Fruit fly (Drosophila melanogaster) whole organism, embryonic: ENCODE data around the gene sdt.

Source experiments
- Atf6 ChIP-seq: fragments of 200-800 bp; sonication (Bioruptor generic); IDR thresholded peaks from 2 replicates; pipeline ENCODE4 v1.3.6; 2022; ENCODE audit warnings: missing biosample characterization, missing genetic modification characterization
- CG10147 ChIP-seq: fragments of 200-800 bp; sonication (Bioruptor generic); optimal IDR thresholded peaks from 2 replicates; lab custom pipeline; 2019; ENCODE audit warnings: missing biosample characterization, mild to moderate bottlenecking, missing genetic modification characterization, moderate library complexity
- CG11085 ChIP-seq: fragments of 200-800 bp; sonication (Bioruptor generic); IDR thresholded peaks from 2 replicates; pipeline ENCODE4 v1.3.6; 2022; ENCODE audit warnings: missing biosample characterization, missing genetic modification characterization
- CG13624 ChIP-seq: fragments of 200-800 bp; sonication (Bioruptor generic); optimal IDR thresholded peaks from 2 replicates; lab custom pipeline; 2016; ENCODE audit warnings: missing biosample characterization, missing genetic modification characterization
- CG15696 ChIP-seq: fragments of 200-800 bp; sonication (Bioruptor generic); optimal IDR thresholded peaks from 2 replicates; lab custom pipeline; 2019; ENCODE audit warnings: missing biosample characterization, mild to moderate bottlenecking, missing genetic modification characterization, moderate library complexity
- CG1603 ChIP-seq: fragments of 200-800 bp; sonication (Bioruptor generic); optimal IDR thresholded peaks from 2 replicates; lab custom pipeline; 2019; ENCODE audit warnings: missing biosample characterization, mild to moderate bottlenecking, missing genetic modification characterization, moderate library complexity
- CG17361 ChIP-seq: fragments of 200-800 bp; sonication (Bioruptor generic); IDR thresholded peaks from 3 replicates; pipeline ENCODE4 v1.3.6; 2022; ENCODE audit warnings: missing biosample characterization, missing genetic modification characterization
- CG17568 ChIP-seq: fragments of 200-800 bp; sonication (Bioruptor generic); optimal IDR thresholded peaks from 2 replicates; lab custom pipeline; 2018; ENCODE audit warnings: missing biosample characterization, mild to moderate bottlenecking, missing genetic modification characterization, moderate library complexity
- CG17829 ChIP-seq: fragments of 200-800 bp; optimal IDR thresholded peaks from 2 replicates; lab custom pipeline; 2019; ENCODE audit warnings: missing biosample characterization, mild to moderate bottlenecking, missing genetic modification characterization, moderate library complexity
- CG17912 ChIP-seq: fragments of 200-800 bp; sonication (Bioruptor generic); optimal IDR thresholded peaks from 2 replicates; lab custom pipeline; 2018; ENCODE audit warnings: missing biosample characterization, mild to moderate bottlenecking, missing genetic modification characterization
- CG18619 ChIP-seq: fragments of 200-800 bp; sonication (Bioruptor generic); optimal IDR thresholded peaks from 3 replicates; lab custom pipeline; 2017; ENCODE audit warnings: missing biosample characterization, mild to moderate bottlenecking, missing genetic modification characterization
- CG2875 ChIP-seq: fragments of 200-800 bp; sonication (Bioruptor generic); optimal IDR thresholded peaks from 2 replicates; lab custom pipeline; 2017; ENCODE audit warnings: missing biosample characterization, mild to moderate bottlenecking, missing genetic modification characterization, missing genetic modification reagents
- CG30020 ChIP-seq: fragments of 200-800 bp; optimal IDR thresholded peaks from 2 replicates; lab custom pipeline; 2019; ENCODE audit warnings: missing biosample characterization, mild to moderate bottlenecking, missing genetic modification characterization, moderate library complexity
- CG34224 ChIP-seq: fragments of 200-800 bp; sonication (Bioruptor generic); IDR thresholded peaks from 3 replicates; pipeline ENCODE4 v1.3.6; 2022; ENCODE audit warnings: missing biosample characterization, missing genetic modification characterization; ENCODE audit not compliant: partially characterized antibody
- CG3995 ChIP-seq: fragments of 200-800 bp; sonication (Bioruptor generic); optimal IDR thresholded peaks from 3 replicates; lab custom pipeline; 2016; ENCODE audit warnings: missing biosample characterization, missing genetic modification characterization
- CG4282 ChIP-seq: fragments of 200-800 bp; sonication (Bioruptor generic); optimal IDR thresholded peaks from 2 replicates; lab custom pipeline; 2016; ENCODE audit warnings: missing biosample characterization, missing genetic modification characterization
- CG4820 ChIP-seq: fragments of 200-800 bp; sonication (Bioruptor generic); optimal IDR thresholded peaks from 3 replicates; lab custom pipeline; 2016; ENCODE audit warnings: missing biosample characterization, missing genetic modification characterization
- CG6765 ChIP-seq: fragments of 200-800 bp; sonication (Bioruptor generic); optimal IDR thresholded peaks from 3 replicates; lab custom pipeline; 2017; ENCODE audit warnings: missing biosample characterization, mild to moderate bottlenecking, missing genetic modification characterization
- CG8924 ChIP-seq: fragments of 200-800 bp; optimal IDR thresholded peaks from 3 replicates; lab custom pipeline; 2019; ENCODE audit warnings: missing biosample characterization, mild to moderate bottlenecking, missing genetic modification characterization, moderate library complexity
- CG9797 ChIP-seq: fragments of 200-800 bp; sonication (Bioruptor generic); optimal IDR thresholded peaks from 3 replicates; lab custom pipeline; 2018; ENCODE audit warnings: missing biosample characterization, mild to moderate bottlenecking, missing genetic modification characterization
- CkIIα-i1 ChIP-seq: fragments of 200-800 bp; sonication (Bioruptor generic); IDR thresholded peaks from 2 replicates; pipeline ENCODE4 v1.3.6; 2022; ENCODE audit warnings: missing biosample characterization, missing genetic modification characterization
- D ChIP-seq, 2 experiments: fragments of 200-800 bp in 1 of 2; fragments of >200 bp in 1 of 2; sonication (Bioruptor generic) in 1 of 2; optimal IDR thresholded peaks; 2 replicates in 1 of 2; 3 replicates in 1 of 2; lab custom pipeline; 2017; ENCODE audit warnings: mild to moderate bottlenecking in 1 of 2, missing biosample characterization in 1 of 2, missing genetic modification characterization in 1 of 2, missing genetic modification reagents in 1 of 2
- H15 ChIP-seq: fragments of 200-800 bp; sonication (Bioruptor generic); IDR thresholded peaks from 3 replicates; pipeline ENCODE4 v1.3.6; 2022; ENCODE audit warnings: missing biosample characterization, missing genetic modification characterization
- HHEX ChIP-seq: fragments of 200-800 bp; sonication (Bioruptor generic); optimal IDR thresholded peaks from 3 replicates; lab custom pipeline; 2017; ENCODE audit warnings: missing biosample characterization, mild to moderate bottlenecking, missing genetic modification characterization, missing genetic modification reagents
- HLH54F ChIP-seq: fragments of 200-800 bp; sonication (Bioruptor generic); optimal IDR thresholded peaks from 3 replicates; lab custom pipeline; 2016; ENCODE audit warnings: missing biosample characterization, missing genetic modification characterization
- Hmx ChIP-seq: fragments of 200-800 bp; sonication (Bioruptor generic); optimal IDR thresholded peaks from 2 replicates; lab custom pipeline; 2016; ENCODE audit warnings: missing biosample characterization, missing genetic modification characterization
- Jarid2 ChIP-seq: fragments of 200-800 bp; sonication (Bioruptor generic); optimal IDR thresholded peaks from 3 replicates; lab custom pipeline; 2017; ENCODE audit warnings: mild to moderate bottlenecking, missing biosample characterization, missing genetic modification reagents, missing genetic modification characterization
- Lpt ChIP-seq: fragments of >200 bp; optimal IDR thresholded peaks from 2 replicates; lab custom pipeline; 2018; ENCODE audit warnings: missing biosample characterization, missing genetic modification characterization
- MBD-R2 ChIP-seq: fragments of 200-800 bp; sonication (Bioruptor generic); IDR thresholded peaks from 2 replicates; pipeline ENCODE4 v1.3.6; 2022; ENCODE audit warnings: missing biosample characterization, missing genetic modification characterization
- NC2α ChIP-seq: fragments of 200-800 bp; sonication (Bioruptor generic); optimal IDR thresholded peaks from 2 replicates; lab custom pipeline; 2016; ENCODE audit warnings: missing biosample characterization, missing genetic modification characterization
- Rx ChIP-seq: fragments of 200-800 bp; sonication (Bioruptor generic); IDR thresholded peaks from 2 replicates; pipeline ENCODE4 v1.3.6; 2022; ENCODE audit warnings: missing biosample characterization, missing genetic modification characterization
- Six4 ChIP-seq: fragments of 200-800 bp; sonication (Bioruptor generic); optimal IDR thresholded peaks from 2 replicates; lab custom pipeline; 2016; ENCODE audit warnings: missing biosample characterization, missing genetic modification characterization
- Sry-δ ChIP-seq: fragments of 200-800 bp; sonication (Bioruptor generic); optimal IDR thresholded peaks from 2 replicates; lab custom pipeline; 2016; ENCODE audit warnings: missing biosample characterization, missing genetic modification characterization
- Vsx1 ChIP-seq: fragments of 200-800 bp; sonication (Bioruptor generic); optimal IDR thresholded peaks from 2 replicates; lab custom pipeline; 2017; ENCODE audit warnings: missing biosample characterization, mild to moderate bottlenecking, missing genetic modification characterization, missing genetic modification reagents
- Xbp1 ChIP-seq: fragments of 200-800 bp; sonication (Bioruptor generic); optimal IDR thresholded peaks from 3 replicates; lab custom pipeline; 2016; ENCODE audit warnings: missing biosample characterization, mild to moderate bottlenecking, missing genetic modification characterization
- abd-A ChIP-seq: fragments of 200-800 bp; sonication (Bioruptor generic); optimal IDR thresholded peaks from 3 replicates; lab custom pipeline; 2019; ENCODE audit warnings: missing biosample characterization, mild to moderate bottlenecking, missing genetic modification characterization, moderate library complexity
- chif ChIP-seq, 2 experiments: fragments of 200-800 bp; sonication (Bioruptor generic); optimal IDR thresholded peaks; 3 replicates each; lab custom pipeline; 2016; ENCODE audit warnings: missing biosample characterization in 2 of 2, missing genetic modification characterization in 2 of 2
- crol ChIP-seq: fragments of 200-800 bp; sonication (Bioruptor generic); IDR thresholded peaks from 2 replicates; pipeline ENCODE4 v1.3.6; 2022; ENCODE audit warnings: missing biosample characterization, missing genetic modification characterization
- fru ChIP-seq: fragments of >200 bp; optimal IDR thresholded peaks from 2 replicates; lab custom pipeline; 2017
- gsb-n ChIP-seq: fragments of 200-800 bp; sonication (Bioruptor generic); optimal IDR thresholded peaks from 3 replicates; lab custom pipeline; 2018; ENCODE audit warnings: missing biosample characterization, mild to moderate bottlenecking, missing genetic modification characterization
- her ChIP-seq: fragments of 200-800 bp; sonication (Bioruptor generic); optimal IDR thresholded peaks from 2 replicates; lab custom pipeline; 2016; ENCODE audit warnings: missing biosample characterization, missing genetic modification characterization
- insv ChIP-seq, 2 experiments: fragments of 200-800 bp; sonication (Bioruptor generic); optimal IDR thresholded peaks; 3 replicates each; lab custom pipeline; 2016 to 2018; ENCODE audit warnings: missing biosample characterization in 2 of 2, missing genetic modification characterization in 2 of 2
- jumu ChIP-seq: fragments of 200-800 bp; sonication (Bioruptor generic); optimal IDR thresholded peaks from 3 replicates; lab custom pipeline; 2016; ENCODE audit warnings: missing biosample characterization, missing genetic modification characterization
- nerfin-1 ChIP-seq: fragments of 200-800 bp; sonication (Bioruptor generic); optimal IDR thresholded peaks from 3 replicates; lab custom pipeline; 2019; ENCODE audit warnings: missing biosample characterization, mild to moderate bottlenecking, missing genetic modification characterization, moderate library complexity
- nmo ChIP-seq: fragments of 200-800 bp; sonication (Bioruptor generic); optimal IDR thresholded peaks from 2 replicates; lab custom pipeline; 2018; ENCODE audit warnings: missing biosample characterization, mild to moderate bottlenecking, missing genetic modification characterization, moderate library complexity
- pum ChIP-seq: fragments of 200-800 bp; sonication (Bioruptor generic); optimal IDR thresholded peaks from 2 replicates; lab custom pipeline; 2016; ENCODE audit warnings: missing biosample characterization, missing genetic modification characterization
- pzg ChIP-seq: fragments of 200-800 bp; sonication (Bioruptor generic); optimal IDR thresholded peaks from 3 replicates; lab custom pipeline; 2018; ENCODE audit warnings: missing biosample characterization, mild to moderate bottlenecking, missing genetic modification characterization, moderate library complexity
- repo ChIP-seq: fragments of 200-800 bp; sonication (Bioruptor generic); optimal IDR thresholded peaks from 2 replicates; lab custom pipeline; 2016; ENCODE audit warnings: missing biosample characterization, missing genetic modification characterization
- row ChIP-seq: fragments of 200-800 bp; sonication (Bioruptor generic); IDR thresholded peaks from 3 replicates; pipeline ENCODE4 v1.3.6; 2022; ENCODE audit warnings: missing biosample characterization, missing genetic modification characterization
- sima ChIP-seq: fragments of 200-800 bp; sonication (Bioruptor generic); optimal IDR thresholded peaks from 2 replicates; lab custom pipeline; 2016; ENCODE audit warnings: missing biosample characterization, missing genetic modification characterization
- sna ChIP-seq: fragments of 200-800 bp; sonication (Bioruptor generic); IDR thresholded peaks from 2 replicates; pipeline ENCODE4 v1.3.6; 2022; ENCODE audit warnings: missing biosample characterization, missing genetic modification characterization; ENCODE audit not compliant: partially characterized antibody
- trem ChIP-seq: fragments of 200-800 bp; optimal IDR thresholded peaks from 3 replicates; lab custom pipeline; 2019; ENCODE audit warnings: missing biosample characterization, mild to moderate bottlenecking, missing genetic modification characterization, moderate library complexity

The sdt gene

dm6 chrX:8142067-8142462 lies 36.3 kb upstream of the sdt start, which contains the start of gene Smox (continued):
- peak; percentile 48 for TF ChIP-seq CG3995
- peak; percentile 15 for TF ChIP-seq gsb-n (tag; lab: Kevin White, UChicago)
- TF ChIP-seq Jarid2 (GFP tag; lab: Kevin White, UChicago): no peak
- no peak for TF ChIP-seq CkIIα-i1 (GFP tag; lab: Robert Waterston, UW)
- no peak for TF ChIP-seq CG15696 (tag; lab: Kevin White, UChicago)
- no peak for TF ChIP-seq HLH54F (GFP tag; lab: Kevin White, UChicago)
- no peak for TF ChIP-seq CG34224 (GFP tag; lab: Robert Waterston, UW)
- TF ChIP-seq Atf6 (GFP tag; lab: Robert Waterston, UW): no peak
- no peak for TF ChIP-seq NC2α (GFP tag; lab: Kevin White, UChicago)
- TF ChIP-seq CG6765: no peak
- no peak for TF ChIP-seq Six4 (GFP tag; lab: Kevin White, UChicago)
- no peak for TF ChIP-seq D (optimal IDR thresholded peaks at IDR 0.05; lab: Kevin White, UChicago)
- no peak for TF ChIP-seq D (GFP tag; optimal IDR thresholded peaks at IDR 0.05; lab: Kevin White, UChicago)
- no peak for TF ChIP-seq H15 (GFP tag; lab: Robert Waterston, UW)
- no peak for TF ChIP-seq CG11085 (GFP tag; lab: Robert Waterston, UW)
- TF ChIP-seq CG9797 (GFP tag; lab: Kevin White, UChicago): peak; percentile 97
- no peak for TF ChIP-seq CG4820
- no peak for TF ChIP-seq repo
- no peak for TF ChIP-seq Xbp1
- no peak for TF ChIP-seq insv (GFP tag; optimal IDR thresholded peaks at IDR 0.05; lab: Kevin White, UChicago)
- TF ChIP-seq Hmx (GFP tag; lab: Kevin White, UChicago): no peak
- TF ChIP-seq pum (GFP tag; lab: Kevin White, UChicago): no peak
- TF ChIP-seq nmo: peak; percentile 23
- TF ChIP-seq sima (GFP tag; lab: Kevin White, UChicago): no peak
- peak; percentile 21 for TF ChIP-seq CG17829 (tag; lab: Kevin White, UChicago)
- TF ChIP-seq Lpt (GFP tag; lab: Kevin White, UChicago): no peak
- TF ChIP-seq chif (GFP tag; optimal IDR thresholded peaks at IDR 0.05; lab: Kevin White, UChicago): no peak
- TF ChIP-seq CG2875 (GFP tag; lab: Kevin White, UChicago): no peak
- no peak for TF ChIP-seq Rx
- no peak for TF ChIP-seq CG17568 (GFP tag; lab: Kevin White, UChicago)
- no peak for TF ChIP-seq Vsx1 (GFP tag; lab: Kevin White, UChicago)
- TF ChIP-seq CG4282: no peak
- TF ChIP-seq her (GFP tag; lab: Kevin White, UChicago): no peak
- no peak for TF ChIP-seq CG17361 (GFP tag; lab: Robert Waterston, UW)
- no peak for TF ChIP-seq abd-A (tag; lab: Kevin White, UChicago)
- TF ChIP-seq trem: peak; percentile 39
- TF ChIP-seq nerfin-1: no peak
- no peak for TF ChIP-seq CG18619
- TF ChIP-seq CG30020 (tag; lab: Kevin White, UChicago): peak; percentile 19
- TF ChIP-seq CG17912: no peak
- no peak for TF ChIP-seq sna (GFP tag; lab: Robert Waterston, UW)
- no peak for TF ChIP-seq jumu (GFP tag; lab: Kevin White, UChicago)
- peak; percentile 26 for TF ChIP-seq CG8924 (tag; lab: Kevin White, UChicago)
- TF ChIP-seq pzg (GFP tag; lab: Kevin White, UChicago): peak; percentile 73
- TF ChIP-seq MBD-R2 (GFP tag; lab: Robert Waterston, UW): peak; percentile 43
- TF ChIP-seq fru: no peak
- TF ChIP-seq CG13624 (GFP tag; lab: Kevin White, UChicago): peak; percentile 38
- peak; percentile 6 for TF ChIP-seq Sry-δ (GFP tag; lab: Kevin White, UChicago)
- peak; percentile 65 for TF ChIP-seq CG1603
- no peak for TF ChIP-seq CG10147 (GFP tag; lab: Kevin White, UChicago)
- TF ChIP-seq crol: no peak
- 0 out of 3 replicates have a peak, but pooled peaks have one; percentile 36 for TF ChIP-seq row
- no peak for TF ChIP-seq HHEX
